Worm (Caenorhabditis elegans) whole organism, mixed stage, embryonic: Measurements from ENCODE around the gene Y46H3D.8.

Experiments used
- nhr-237 ChIP-seq: fragments of 150-350 bp; optimal IDR thresholded peaks from 2 replicates; lab custom pipeline; 2014; ENCODE audit warnings: missing biosample characterization, missing genetic modification characterization
- snpc-4 ChIP-seq: fragments of 150-350 bp; optimal IDR thresholded peaks from 2 replicates; lab custom pipeline; 2014; ENCODE audit warnings: missing biosample characterization, missing genetic modification characterization
- unc-120 ChIP-seq: sonication (generic microtip); optimal IDR thresholded peaks from 2 replicates; lab custom pipeline; 2017; ENCODE audit warnings: missing genetic modification characterization, missing compliant biosample characterization; ENCODE audit not compliant: poor library complexity, severe bottlenecking
- unc-39 ChIP-seq: fragments of 150-350 bp; optimal IDR thresholded peaks from 2 replicates; lab custom pipeline; 2014; ENCODE audit warnings: missing biosample characterization, missing genetic modification characterization
- unc-62 ChIP-seq: fragments of 150-350 bp; optimal IDR thresholded peaks from 2 replicates; lab custom pipeline; 2014; ENCODE audit warnings: missing biosample characterization, missing genetic modification reagents, missing genetic modification characterization

- TF ChIP-seq nhr-237 (tag; lab: Kevin White, UChicago) (no peak), unc-39 (tag; lab: Kevin White, UChicago) (no peak), unc-120 (tag; lab: Kevin White, UChicago) (no peak), snpc-4 (tag; lab: Kevin White, UChicago) (no peak), unc-62 (GFP tag; lab: Kevin White, UChicago) (no peak)
Observed at ce11 chrV:1588128-1588527, 42.9 kb downstream of the Y46H3D.8 start, which contains the start of gene F16B4.5.
